Worm (Caenorhabditis elegans) whole organism, L1 larva: ENCODE measurements around the gene dgk-1.
A peak's percentile ranks its signal among the peaks of the same experiment; 100 is the strongest.

Experiments
- C34B4.2 ChIP-seq: sonication (generic microtip); optimal IDR thresholded peaks from 2 replicates; lab custom pipeline; 2017; ENCODE audit warnings: mild to moderate bottlenecking, missing genetic modification characterization, missing compliant biosample characterization
- F16B12.6 ChIP-seq: fragments of 150-350 bp; optimal IDR thresholded peaks from 2 replicates; lab custom pipeline; 2014; ENCODE audit warnings: missing biosample characterization, missing genetic modification characterization
- aha-1 ChIP-seq: fragments of 150-350 bp; optimal IDR thresholded peaks from 2 replicates; lab custom pipeline; 2014; ENCODE audit warnings: missing biosample characterization, missing genetic modification characterization
- aly-2 ChIP-seq: fragments of 150-350 bp; optimal IDR thresholded peaks from 2 replicates; lab custom pipeline; 2014; ENCODE audit warnings: missing biosample characterization, missing genetic modification characterization
- ama-1 ChIP-seq: fragments of 150-350 bp; optimal IDR thresholded peaks from 2 replicates; lab custom pipeline; 2014
- blmp-1 ChIP-seq: fragments of 150-350 bp; optimal IDR thresholded peaks from 2 replicates; lab custom pipeline; 2014; ENCODE audit warnings: missing biosample characterization, missing genetic modification characterization
- ceh-8 ChIP-seq: fragments of 200-800 bp; sonication (Bioruptor generic); optimal IDR thresholded peaks from 2 replicates; lab custom pipeline; 2018; ENCODE audit warnings: mild to moderate bottlenecking, missing genetic modification characterization, moderate library complexity, missing compliant biosample characterization
- ceh-88 ChIP-seq: fragments of 200-800 bp; sonication (Bioruptor generic); IDR thresholded peaks from 2 replicates; pipeline ENCODE4 v1.3.6; 2022; ENCODE audit warnings: missing genetic modification characterization, missing compliant biosample characterization
- dpl-1 ChIP-seq, 3 experiments: fragments of 150-350 bp in 2 of 3; sonication (generic microtip) in 1 of 3; optimal IDR thresholded peaks; 2 replicates each; lab custom pipeline; 2014 to 2017; ENCODE audit warnings: missing biosample characterization in 3 of 3, missing genetic modification characterization in 3 of 3, missing genetic modification reagents in 3 of 3
- dsc-1 ChIP-seq: sonication (generic microtip); optimal IDR thresholded peaks from 2 replicates; lab custom pipeline; 2016; ENCODE audit warnings: mild to moderate bottlenecking, missing genetic modification characterization, missing compliant biosample characterization
- efl-1 ChIP-seq, 4 experiments: fragments of 150-350 bp; optimal IDR thresholded peaks in 3 of 4; peaks in 1 of 4; 1 replicate in 1 of 4; 2 replicates in 3 of 4; lab custom pipeline; 2014; ENCODE audit warnings: missing biosample characterization in 2 of 4, missing genetic modification characterization in 2 of 4, missing genetic modification reagents in 2 of 4
- egl-13 ChIP-seq: sonication (generic microtip); optimal IDR thresholded peaks from 2 replicates; lab custom pipeline; 2016; ENCODE audit warnings: missing genotype, missing genetic modification reagents, missing genetic modification characterization, missing compliant biosample characterization
- elt-2 ChIP-seq: sonication (generic microtip); optimal IDR thresholded peaks from 2 replicates; lab custom pipeline; 2016; ENCODE audit warnings: missing genetic modification characterization, mild to moderate bottlenecking, inconsistent platforms, missing compliant biosample characterization, missing genetic modification reagents
- elt-3 ChIP-seq, 6 experiments: fragments of 150-350 bp in 1 of 6; sonication (generic microtip); optimal IDR thresholded peaks; 2 replicates each; lab custom pipeline; 2017 to 2018; ENCODE audit warnings: missing biosample characterization in 6 of 6, missing genetic modification characterization in 6 of 6, inconsistent platforms in 1 of 6
- fkh-4 ChIP-seq: sonication (generic microtip); optimal IDR thresholded peaks from 2 replicates; lab custom pipeline; 2016; ENCODE audit warnings: missing compliant biosample characterization, missing genetic modification characterization, borderline replicate concordance
- hlh-17 ChIP-seq: fragments of 200-800 bp; sonication (Bioruptor generic); optimal IDR thresholded peaks from 2 replicates; lab custom pipeline; 2018; ENCODE audit warnings: missing genetic modification characterization, mild to moderate bottlenecking, missing compliant biosample characterization, moderate library complexity, borderline replicate concordance
- hlh-4 ChIP-seq: sonication (generic microtip); optimal IDR thresholded peaks from 2 replicates; lab custom pipeline; 2016; ENCODE audit warnings: mild to moderate bottlenecking, missing genetic modification characterization, missing compliant biosample characterization
- jun-1 ChIP-seq: fragments of 150-350 bp; optimal IDR thresholded peaks from 2 replicates; lab custom pipeline; 2014; ENCODE audit warnings: missing biosample characterization, missing genetic modification reagents, missing genetic modification characterization
- lin-13 ChIP-seq: fragments of 150-350 bp; optimal IDR thresholded peaks from 2 replicates; lab custom pipeline; 2014; ENCODE audit warnings: missing biosample characterization, missing genetic modification reagents, missing genetic modification characterization
- lin-14 ChIP-seq: fragments of 200-800 bp; sonication (Bioruptor generic); optimal IDR thresholded peaks from 2 replicates; lab custom pipeline; 2018; ENCODE audit warnings: mild to moderate bottlenecking, missing genetic modification characterization, moderate library complexity, missing compliant biosample characterization
- lin-35 ChIP-seq, 2 experiments: fragments of 150-350 bp; optimal IDR thresholded peaks; 2 replicates each; lab custom pipeline; 2014; ENCODE audit warnings: missing biosample characterization in 2 of 2, missing genetic modification characterization in 2 of 2, missing genetic modification reagents in 2 of 2
- lin-39 ChIP-seq: fragments of 150-350 bp; optimal IDR thresholded peaks from 2 replicates; lab custom pipeline; 2014; ENCODE audit warnings: missing biosample characterization, missing genetic modification reagents, missing genetic modification characterization
- lsy-2 ChIP-seq, 2 experiments: fragments of 150-350 bp; optimal IDR thresholded peaks; 2 replicates each; lab custom pipeline; 2014; ENCODE audit warnings: missing biosample characterization in 2 of 2, missing genetic modification characterization in 2 of 2
- mab-9 ChIP-seq: fragments of 200-800 bp; sonication (Bioruptor generic); IDR thresholded peaks from 2 replicates; pipeline ENCODE4 v1.3.6; 2022; ENCODE audit warnings: missing genetic modification reagents, missing genetic modification characterization, missing compliant biosample characterization
- mdl-1 ChIP-seq, 2 experiments: fragments of 150-350 bp; optimal IDR thresholded peaks; 2 replicates each; lab custom pipeline; 2014 to 2017; ENCODE audit warnings: missing biosample characterization in 2 of 2, missing genetic modification characterization in 2 of 2, inconsistent platforms in 1 of 2
- nhr-11 ChIP-seq: fragments of 150-350 bp; optimal IDR thresholded peaks from 2 replicates; lab custom pipeline; 2014; ENCODE audit warnings: missing biosample characterization, missing genetic modification characterization
- nhr-12 ChIP-seq: sonication (generic microtip); optimal IDR thresholded peaks from 2 replicates; lab custom pipeline; 2017; ENCODE audit warnings: missing biosample characterization, missing genetic modification characterization
- nhr-19 ChIP-seq: fragments of 200-800 bp; sonication (Bioruptor generic); conservative IDR thresholded peaks from 2 replicates; pipeline ENCODE4 v1.3.6; 2022; ENCODE audit warnings: missing genetic modification characterization, missing compliant biosample characterization
- nhr-20 ChIP-seq: sonication (generic microtip); optimal IDR thresholded peaks from 2 replicates; lab custom pipeline; 2016; ENCODE audit warnings: mild to moderate bottlenecking, missing genetic modification characterization, missing compliant biosample characterization
- nhr-237 ChIP-seq: fragments of 150-350 bp; optimal IDR thresholded peaks from 2 replicates; lab custom pipeline; 2014; ENCODE audit warnings: missing biosample characterization, missing genetic modification characterization
- nhr-71 ChIP-seq: sonication (generic microtip); optimal IDR thresholded peaks from 2 replicates; lab custom pipeline; 2016; ENCODE audit warnings: mild to moderate bottlenecking, missing genetic modification characterization, moderate library complexity, missing compliant biosample characterization
- nhr-76 ChIP-seq: sonication (generic microtip); optimal IDR thresholded peaks from 2 replicates; lab custom pipeline; 2017; ENCODE audit warnings: missing biosample characterization, missing genetic modification characterization
- nhr-84 ChIP-seq: sonication (generic microtip); optimal IDR thresholded peaks from 2 replicates; lab custom pipeline; 2017; ENCODE audit warnings: missing biosample characterization, missing genetic modification characterization
- nhr-85 ChIP-seq: sonication (generic microtip); peaks from one replicate; lab custom pipeline; 2016; ENCODE audit warnings: missing genetic modification characterization, inconsistent platforms, missing compliant biosample characterization
- nhr-90 ChIP-seq: sonication (generic microtip); optimal IDR thresholded peaks from 2 replicates; lab custom pipeline; 2016; ENCODE audit warnings: mild to moderate bottlenecking, missing genetic modification characterization, missing compliant biosample characterization; ENCODE audit not compliant: poor library complexity
- pag-3 ChIP-seq: sonication (generic microtip); optimal IDR thresholded peaks from 2 replicates; lab custom pipeline; 2017; ENCODE audit warnings: missing genetic modification characterization, mild to moderate bottlenecking, missing compliant biosample characterization, antibody characterized with exemption, borderline replicate concordance; ENCODE audit not compliant: insufficient read depth
- pqm-1 ChIP-seq: sonication (generic microtip); optimal IDR thresholded peaks from 3 replicates; lab custom pipeline; 2017; ENCODE audit warnings: missing biosample characterization, missing genetic modification characterization
- rnt-1 ChIP-seq: sonication (generic microtip); optimal IDR thresholded peaks from 2 replicates; lab custom pipeline; 2016; ENCODE audit warnings: mild to moderate bottlenecking, missing genetic modification characterization, moderate library complexity, missing compliant biosample characterization
- skn-1 ChIP-seq: fragments of 150-350 bp; optimal IDR thresholded peaks from 2 replicates; lab custom pipeline; 2014; ENCODE audit warnings: missing biosample characterization, missing genetic modification characterization
- snpc-4 ChIP-seq: fragments of 150-350 bp; optimal IDR thresholded peaks from 2 replicates; lab custom pipeline; 2014; ENCODE audit warnings: missing biosample characterization, missing genetic modification characterization
- snu-23 ChIP-seq: sonication (generic microtip); optimal IDR thresholded peaks from 2 replicates; lab custom pipeline; 2016; ENCODE audit warnings: missing genetic modification characterization, missing compliant biosample characterization
- tlp-1 ChIP-seq: fragments of 150-350 bp; optimal IDR thresholded peaks from 2 replicates; lab custom pipeline; 2014; ENCODE audit warnings: missing biosample characterization, missing genetic modification characterization
- unc-130 ChIP-seq: fragments of 150-350 bp; optimal IDR thresholded peaks from 2 replicates; lab custom pipeline; 2017; ENCODE audit warnings: missing biosample characterization, missing genetic modification characterization, inconsistent platforms
- unc-30 ChIP-seq: sonication (generic microtip); optimal IDR thresholded peaks from 2 replicates; lab custom pipeline; 2017; ENCODE audit warnings: missing biosample characterization, missing genetic modification characterization
- zag-1 ChIP-seq: fragments of 150-350 bp; optimal IDR thresholded peaks from 2 replicates; lab custom pipeline; 2014; ENCODE audit warnings: missing biosample characterization, missing genetic modification characterization

The dgk-1 gene

DNA sequence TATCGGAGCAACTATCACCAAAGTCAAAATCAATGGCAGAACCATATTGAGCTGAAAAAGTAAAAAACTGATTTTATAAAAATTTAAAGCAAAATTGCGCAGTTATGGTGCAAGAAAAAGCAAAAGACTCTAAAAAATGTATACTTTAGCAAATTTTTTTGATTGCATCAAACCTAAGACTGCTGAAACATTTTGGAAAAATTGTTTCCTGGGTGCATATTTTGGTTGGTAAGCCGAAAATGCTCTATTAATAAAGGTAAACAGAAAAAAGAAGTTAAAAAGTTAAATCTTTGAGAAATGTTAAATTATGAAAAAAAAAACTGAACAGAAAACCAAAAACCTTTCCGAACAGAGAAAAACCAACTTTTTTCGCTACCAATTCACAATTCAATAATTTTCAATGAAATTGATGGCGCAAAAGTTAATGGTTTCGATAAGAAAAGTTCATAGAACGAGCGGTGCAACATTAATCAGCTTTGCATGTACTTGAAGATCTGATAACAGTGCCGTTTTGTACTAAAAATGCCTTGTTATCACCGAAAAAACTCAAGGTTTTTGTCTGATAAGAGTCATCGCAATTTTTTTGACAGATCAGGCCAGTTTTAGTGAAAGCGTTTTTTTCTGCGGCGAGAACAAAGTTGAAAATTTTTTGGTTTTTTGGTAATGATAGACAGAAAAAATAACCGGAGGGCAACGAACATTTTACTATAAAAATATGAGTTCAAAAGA, 13.1 kb downstream of the dgk-1 start, which contains the start of gene abhd-3.2:
Gene abhd-3.2, minus strand, starts transcription at position 51 of the 729 bp plus-strand sequence.
- TF ChIP-seq hlh-4 (tag; lab: Kevin White, UChicago), result no peak
- TF ChIP-seq lsy-2 (tag; optimal IDR thresholded peaks at IDR 0.05; lab: Kevin White, UChicago), result peak in 1 of 2 experiments; percentile 20
- TF ChIP-seq mdl-1 (tag; optimal IDR thresholded peaks at IDR 0.05; lab: Kevin White, UChicago), result peak in 1 of 2 experiments; percentile 30
- TF ChIP-seq lin-14 (GFP tag; lab: Kevin White, UChicago), result peak; percentile 39
- TF ChIP-seq pqm-1 (tag; lab: Kevin White, UChicago), result peak; percentile 93
- peak; percentile 40 for TF ChIP-seq nhr-20 (tag; lab: Kevin White, UChicago)
- TF ChIP-seq zag-1, result no peak
- peak in 1 of 2 experiments; percentile 64 for TF ChIP-seq lin-35 (GFP tag; optimal IDR thresholded peaks at IDR 0.05; lab: Kevin White, UChicago)
- TF ChIP-seq nhr-12, result no peak
- peak in 5 of 6 experiments; percentile 27 to 86 (median 35) for TF ChIP-seq elt-3 (tag; optimal IDR thresholded peaks at IDR 0.05; lab: Kevin White, UChicago)
- peak; percentile 64 for TF ChIP-seq tlp-1
- TF ChIP-seq C34B4.2 (tag; lab: Kevin White, UChicago), result no peak
- TF ChIP-seq efl-1 (optimal IDR thresholded peaks at IDR 0.05; lab: Kevin White, UChicago), result no peak
- TF ChIP-seq efl-1 (GFP tag; optimal IDR thresholded peaks at IDR 0.05 in 1 of 2; lab: Kevin White, UChicago), result peak in 1 of 2 experiments; percentile 66
- TF ChIP-seq jun-1, result peak; percentile 63
- TF ChIP-seq blmp-1 (tag; lab: Kevin White, UChicago), result peak; percentile 41
- TF ChIP-seq nhr-90 (tag; lab: Kevin White, UChicago), result peak; percentile 35
- peak; percentile 78 for TF ChIP-seq nhr-85 (tag; lab: Kevin White, UChicago)
- TF ChIP-seq aly-2 (tag; lab: Kevin White, UChicago), result no peak
- TF ChIP-seq snu-23 (GFP tag; lab: Kevin White, UChicago), result peak; percentile 35
- peak; percentile 52 for TF ChIP-seq nhr-19
- TF ChIP-seq elt-2, result peak; percentile 99
- TF ChIP-seq snpc-4 (tag; lab: Kevin White, UChicago), result no peak
- TF ChIP-seq skn-1, result no peak
- no peak for TF ChIP-seq unc-30 (tag; lab: Kevin White, UChicago)
- TF ChIP-seq nhr-71 (tag; lab: Kevin White, UChicago), result peak; percentile 37

ce11 chrX:975236-975535, 16.1 kb downstream of the dgk-1 start:
- TF ChIP-seq ceh-8, result no peak
- TF ChIP-seq nhr-84 (tag; lab: Kevin White, UChicago), result no peak

DNA sequence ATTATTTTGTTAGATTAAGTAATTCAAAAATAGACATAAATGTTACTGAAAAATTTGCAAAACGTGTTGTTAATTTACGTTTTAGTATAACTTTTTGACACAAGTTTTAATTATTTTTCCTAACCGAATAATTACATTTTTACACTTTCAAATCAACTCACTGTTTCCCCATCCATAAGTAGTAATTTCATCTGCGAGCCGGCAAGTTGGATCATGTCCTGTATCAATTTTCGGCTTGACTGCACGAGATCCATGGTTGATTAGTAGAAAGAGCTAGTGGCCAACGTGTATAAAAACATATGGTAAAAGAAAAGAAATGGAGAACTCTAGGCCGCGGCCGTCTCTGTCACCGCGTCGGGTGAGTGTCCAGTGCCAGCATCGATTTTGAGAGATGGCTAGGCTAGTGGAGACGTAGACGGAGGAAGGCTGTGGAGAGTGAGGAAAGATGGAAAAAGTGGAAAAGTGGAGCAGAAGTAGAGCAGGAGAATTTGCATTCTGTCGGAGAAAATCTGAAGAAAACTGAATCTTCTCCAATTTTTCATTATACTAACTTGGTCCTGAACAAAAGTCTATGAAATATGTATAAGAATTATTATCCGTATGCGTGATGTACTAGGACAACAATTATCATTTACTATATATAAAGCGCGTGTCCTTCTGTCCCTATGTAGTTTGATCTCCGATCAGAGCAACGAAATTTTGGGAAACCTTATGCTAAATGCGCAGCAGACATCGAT, 16.6 kb downstream of the dgk-1 start, which contains the start of gene vps-45:
Gene vps-45, minus strand, starts transcription at position 350 of the 737 bp plus-strand sequence.
- no peak for TF ChIP-seq hlh-17 (GFP tag; lab: Kevin White, UChicago)
- no peak for TF ChIP-seq nhr-90 (tag; lab: Kevin White, UChicago)
- TF ChIP-seq nhr-12, result no peak
- TF ChIP-seq nhr-11, result no peak
- peak; percentile 14 for TF ChIP-seq nhr-20 (tag; lab: Kevin White, UChicago)
- peak; percentile 74 for TF ChIP-seq rnt-1 (tag; lab: Kevin White, UChicago)
- peak; percentile 14 to 36 for TF ChIP-seq lin-35 (GFP tag; optimal IDR thresholded peaks at IDR 0.05; lab: Kevin White, UChicago)
- no peak for TF ChIP-seq pag-3
- peak in 1 of 3 experiments; percentile 25 for TF ChIP-seq dpl-1 (GFP tag; optimal IDR thresholded peaks at IDR 0.05; lab: Kevin White, UChicago)
- no peak for TF ChIP-seq lin-39 (tag; lab: Kevin White, UChicago)
- TF ChIP-seq C34B4.2 (tag; lab: Kevin White, UChicago), result no peak
- TF ChIP-seq fkh-4 (tag; lab: Kevin White, UChicago), result no peak
- TF ChIP-seq ama-1, result no peak
- TF ChIP-seq snpc-4 (tag; lab: Kevin White, UChicago), result no peak
- TF ChIP-seq efl-1 (optimal IDR thresholded peaks at IDR 0.05; lab: Kevin White, UChicago), result peak; percentile 3 to 6
- no peak for TF ChIP-seq efl-1 (GFP tag; optimal IDR thresholded peaks at IDR 0.05 in 1 of 2; lab: Kevin White, UChicago)
- no peak for TF ChIP-seq mab-9 (GFP tag; lab: Robert Waterston, UW)
- no peak for TF ChIP-seq aha-1 (tag; lab: Kevin White, UChicago)
- TF ChIP-seq lin-13, result no peak
- no peak for TF ChIP-seq ceh-88 (GFP tag; lab: Robert Waterston, UW)
- no peak for TF ChIP-seq hlh-4 (tag; lab: Kevin White, UChicago)
- peak; percentile 29 for TF ChIP-seq egl-13 (tag; lab: Kevin White, UChicago)
- TF ChIP-seq skn-1, result peak; percentile 67
- TF ChIP-seq unc-130 (tag; lab: Kevin White, UChicago), result no peak
- no peak for TF ChIP-seq nhr-76 (tag; lab: Kevin White, UChicago)
- no peak for TF ChIP-seq unc-30 (tag; lab: Kevin White, UChicago)
- peak; percentile 57 for TF ChIP-seq dsc-1
- no peak for TF ChIP-seq F16B12.6 (tag; lab: Kevin White, UChicago)
- no peak for TF ChIP-seq nhr-237 (tag; lab: Kevin White, UChicago)
- no peak for TF ChIP-seq blmp-1 (tag; lab: Kevin White, UChicago)
